Fruit fly (Drosophila melanogaster) whole organism, wandering third instar larva: ENCODE results near the gene CG46316.
A peak's percentile ranks its signal among the peaks of the same experiment; 100 is the strongest.

Source experiments
- Abd-B ChIP-seq: fragments of >200 bp; optimal IDR thresholded peaks from 2 replicates; lab custom pipeline; 2017; ENCODE audit warnings: missing biosample characterization, missing genetic modification characterization
- CG32264 ChIP-seq: fragments of 200-800 bp; sonication (Bioruptor generic); optimal IDR thresholded peaks from 2 replicates; lab custom pipeline; 2016; ENCODE audit warnings: missing biosample characterization, missing genetic modification characterization
- CrebA ChIP-seq: fragments of 200-800 bp; sonication (Bioruptor generic); optimal IDR thresholded peaks from 2 replicates; lab custom pipeline; 2016; ENCODE audit warnings: missing biosample characterization, mild to moderate bottlenecking, missing genetic modification characterization, borderline replicate concordance
- Dfd ChIP-seq: fragments of >200 bp; optimal IDR thresholded peaks from 2 replicates; lab custom pipeline; 2017; ENCODE audit warnings: missing biosample characterization, missing genetic modification characterization
- Dif ChIP-seq: fragments of 200-275, 200-300 bp; sonication (Bioruptor generic); optimal IDR thresholded peaks from 2 replicates; lab custom pipeline; 2018; ENCODE audit warnings: missing biosample characterization, missing genetic modification characterization; ENCODE audit not compliant: partially characterized antibody
- GATAd ChIP-seq: sonication (Bioruptor generic); optimal IDR thresholded peaks from 2 replicates; lab custom pipeline; 2016; ENCODE audit warnings: missing biosample characterization, missing genetic modification characterization
- HLH106 ChIP-seq: fragments of 200-800 bp; optimal IDR thresholded peaks from 3 replicates; lab custom pipeline; 2019; ENCODE audit warnings: missing biosample characterization, mild to moderate bottlenecking, missing genetic modification characterization, moderate library complexity
- Hnf4 ChIP-seq: fragments of 200-800 bp; sonication (Bioruptor generic); optimal IDR thresholded peaks from 2 replicates; lab custom pipeline; 2016; ENCODE audit warnings: missing biosample characterization, mild to moderate bottlenecking, missing genetic modification characterization
- Hr78 ChIP-seq: fragments of >200 bp; optimal IDR thresholded peaks from 2 replicates; lab custom pipeline; 2017; ENCODE audit warnings: missing biosample characterization, missing genetic modification characterization
- Hr83 ChIP-seq: fragments of 200-300 bp; sonication (Bioruptor generic); optimal IDR thresholded peaks from 2 replicates; lab custom pipeline; 2016; ENCODE audit warnings: missing biosample characterization, mild to moderate bottlenecking, missing genetic modification characterization, moderate library complexity; ENCODE audit not compliant: poor library complexity, severe bottlenecking
- N ChIP-seq: fragments of >200 bp; optimal IDR thresholded peaks from 2 replicates; lab custom pipeline; 2018; ENCODE audit warnings: missing biosample characterization, missing external identifiers, missing genetic modification characterization
- OdsH ChIP-seq: fragments of 200-800 bp; sonication (Bioruptor generic); optimal IDR thresholded peaks from 2 replicates; lab custom pipeline; 2016; ENCODE audit warnings: missing biosample characterization, mild to moderate bottlenecking, missing genetic modification characterization
- Rel ChIP-seq, 2 experiments: fragments of 200-800 bp; sonication (Bioruptor generic) in 1 of 2; optimal IDR thresholded peaks; 2 replicates in 1 of 2; 3 replicates in 1 of 2; lab custom pipeline; 2016 to 2019; ENCODE audit warnings: mild to moderate bottlenecking in 2 of 2, missing biosample characterization in 2 of 2, missing genetic modification characterization in 2 of 2, moderate library complexity in 1 of 2
- Sp1 ChIP-seq: fragments of 200-800 bp; sonication (Bioruptor generic); optimal IDR thresholded peaks from 3 replicates; lab custom pipeline; 2019; ENCODE audit warnings: missing biosample characterization, mild to moderate bottlenecking, missing genetic modification characterization, moderate library complexity
- Vsx2 ChIP-seq: fragments of 200-300, 225-300 bp; sonication (Bioruptor generic); optimal IDR thresholded peaks from 2 replicates; lab custom pipeline; 2018; ENCODE audit warnings: missing biosample characterization, missing genetic modification characterization; ENCODE audit not compliant: partially characterized antibody
- br ChIP-seq: fragments of 200-800 bp; sonication (Bioruptor generic); optimal IDR thresholded peaks from 2 replicates; lab custom pipeline; 2016; ENCODE audit warnings: missing biosample characterization, missing genetic modification characterization
- brk ChIP-seq: fragments of 200-800 bp; sonication (Bioruptor generic); optimal IDR thresholded peaks from 2 replicates; lab custom pipeline; 2016; ENCODE audit warnings: missing biosample characterization, mild to moderate bottlenecking, missing genetic modification characterization
- dl ChIP-seq, 2 experiments: fragments of 175-275, 200-275 bp in 1 of 2; fragments of 200-275 bp in 1 of 2; sonication (Bioruptor generic); optimal IDR thresholded peaks; lab custom pipeline; 2018; ENCODE audit warnings: mild to moderate bottlenecking in 2 of 2, missing biosample characterization in 2 of 2, missing genetic modification characterization in 2 of 2, moderate library complexity in 2 of 2; ENCODE audit not compliant: partially characterized antibody in 2 of 2, insufficient read depth in 1 of 2
- dmrt93B ChIP-seq: fragments of 200-800 bp; sonication (Bioruptor generic); optimal IDR thresholded peaks from 2 replicates; lab custom pipeline; 2018; ENCODE audit warnings: missing biosample characterization, mild to moderate bottlenecking, missing genetic modification characterization
- ey ChIP-seq: fragments of 200-800 bp; sonication (Bioruptor generic); optimal IDR thresholded peaks from 2 replicates; lab custom pipeline; 2016; ENCODE audit warnings: missing biosample characterization, missing genetic modification characterization
- fru ChIP-seq: fragments of 200-800 bp; sonication (Bioruptor generic); optimal IDR thresholded peaks from 3 replicates; lab custom pipeline; 2016; ENCODE audit warnings: missing biosample characterization, mild to moderate bottlenecking, missing genetic modification characterization
- jim ChIP-seq: fragments of 175-275, 200-325 bp; sonication (Bioruptor generic); optimal IDR thresholded peaks from 2 replicates; lab custom pipeline; 2016; ENCODE audit warnings: missing biosample characterization, mild to moderate bottlenecking, missing genetic modification characterization
- lola ChIP-seq: fragments of >200 bp; optimal IDR thresholded peaks from 2 replicates; lab custom pipeline; 2017; ENCODE audit warnings: missing biosample characterization, missing genetic modification characterization
- psq ChIP-seq: fragments of 200-800 bp; sonication (Bioruptor generic); optimal IDR thresholded peaks from 3 replicates; lab custom pipeline; 2017; ENCODE audit warnings: missing biosample characterization, mild to moderate bottlenecking, missing genetic modification characterization, moderate library complexity
- rgr ChIP-seq: fragments of 200-800 bp; sonication (Bioruptor generic); optimal IDR thresholded peaks from 3 replicates; lab custom pipeline; 2016; ENCODE audit warnings: missing biosample characterization, mild to moderate bottlenecking, missing genetic modification characterization
- sage ChIP-seq: fragments of 200-800 bp; sonication (Bioruptor generic); optimal IDR thresholded peaks from 2 replicates; lab custom pipeline; 2016; ENCODE audit warnings: missing biosample characterization, mild to moderate bottlenecking, missing genetic modification characterization
- tai ChIP-seq: sonication (Bioruptor generic); optimal IDR thresholded peaks from 2 replicates; lab custom pipeline; 2016; ENCODE audit warnings: missing biosample characterization, missing genetic modification characterization
- usp ChIP-seq: fragments of >200 bp; optimal IDR thresholded peaks from 2 replicates; lab custom pipeline; 2017; ENCODE audit warnings: missing biosample characterization, missing genetic modification characterization

CG46316 gene

DNA sequence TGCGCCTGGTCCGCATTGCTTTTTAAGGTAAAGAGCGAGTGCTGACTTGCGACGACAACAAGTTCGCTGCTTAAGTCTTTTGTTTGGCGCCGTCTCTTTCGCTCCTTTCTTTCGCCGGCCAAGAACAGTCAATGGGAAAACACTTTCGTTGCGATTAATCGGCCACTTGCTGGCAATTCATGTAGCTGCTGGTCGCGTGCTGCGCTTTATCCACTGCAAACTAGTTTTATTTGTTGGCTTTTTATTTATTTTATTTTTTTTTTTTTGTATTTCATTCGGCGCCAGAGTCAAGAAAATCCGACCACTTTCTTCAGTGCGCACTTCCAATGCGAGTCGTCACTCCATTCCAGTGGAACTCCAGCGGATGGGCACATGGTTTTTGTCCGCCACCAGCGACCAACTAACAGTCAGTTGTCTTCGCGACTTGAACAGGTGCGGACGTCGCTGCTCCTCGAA is at the start of gene CG46316, which contains the start of gene CG13627:
TSS of gene CG46316 (plus strand) at position 406 of the 456 bp plus-strand sequence.
TSS of gene CG13627 (plus strand) at position 406 of the 456 bp plus-strand sequence.
- peak; percentile 15 for TF ChIP-seq psq (GFP tag; lab: Kevin White, UChicago)
- no peak for TF ChIP-seq dmrt93B (GFP tag; lab: Kevin White, UChicago)

DNA sequence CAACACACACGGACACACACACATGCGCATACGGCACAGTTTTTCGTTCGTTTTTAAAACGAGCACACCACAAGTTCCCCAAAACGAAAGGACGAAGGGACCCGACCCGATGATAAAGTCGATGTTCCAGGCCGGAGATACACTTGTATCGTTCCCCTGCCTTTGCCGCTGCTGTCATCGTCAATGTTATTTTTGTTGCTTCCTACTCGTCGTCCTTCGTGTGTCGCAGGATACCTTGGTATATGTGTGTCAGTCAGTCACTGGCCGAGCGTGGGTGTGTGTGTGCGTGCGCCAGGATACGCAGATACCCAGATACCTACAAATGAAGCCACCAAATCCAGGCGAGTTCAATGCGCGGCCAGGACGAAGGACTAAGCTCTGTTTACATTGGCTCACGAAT is 49.5 kb upstream of the CG46316 start:
- no peak for TF ChIP-seq Abd-B (GFP tag; lab: Kevin White, UChicago)
- TF ChIP-seq br: no peak
- no peak for TF ChIP-seq Vsx2 (GFP tag; lab: Kevin White, UChicago)
- TF ChIP-seq Rel (GFP tag; optimal IDR thresholded peaks at IDR 0.05; lab: Kevin White, UChicago): no peak
- TF ChIP-seq Rel (tag; optimal IDR thresholded peaks at IDR 0.05; lab: Kevin White, UChicago): no peak
- TF ChIP-seq rgr (GFP tag; lab: Kevin White, UChicago): no peak
- TF ChIP-seq Hr78 (GFP tag; lab: Kevin White, UChicago): no peak
- TF ChIP-seq Hnf4 (GFP tag; lab: Kevin White, UChicago): no peak
- no peak for TF ChIP-seq OdsH (GFP tag; lab: Kevin White, UChicago)
- no peak for TF ChIP-seq dl (GFP tag; optimal IDR thresholded peaks at IDR 0.05; lab: Kevin White, UChicago; ENCODE audit: insufficient read depth in 1 of 2, partially characterized antibody in 2 of 2)
- TF ChIP-seq Dfd (GFP tag; lab: Kevin White, UChicago): no peak
- no peak for TF ChIP-seq brk (GFP tag; lab: Kevin White, UChicago)
- TF ChIP-seq Hr83 (GFP tag; lab: Kevin White, UChicago): no peak
- TF ChIP-seq ey (GFP tag; lab: Kevin White, UChicago): no peak
- no peak for TF ChIP-seq dmrt93B (GFP tag; lab: Kevin White, UChicago)

DNA sequence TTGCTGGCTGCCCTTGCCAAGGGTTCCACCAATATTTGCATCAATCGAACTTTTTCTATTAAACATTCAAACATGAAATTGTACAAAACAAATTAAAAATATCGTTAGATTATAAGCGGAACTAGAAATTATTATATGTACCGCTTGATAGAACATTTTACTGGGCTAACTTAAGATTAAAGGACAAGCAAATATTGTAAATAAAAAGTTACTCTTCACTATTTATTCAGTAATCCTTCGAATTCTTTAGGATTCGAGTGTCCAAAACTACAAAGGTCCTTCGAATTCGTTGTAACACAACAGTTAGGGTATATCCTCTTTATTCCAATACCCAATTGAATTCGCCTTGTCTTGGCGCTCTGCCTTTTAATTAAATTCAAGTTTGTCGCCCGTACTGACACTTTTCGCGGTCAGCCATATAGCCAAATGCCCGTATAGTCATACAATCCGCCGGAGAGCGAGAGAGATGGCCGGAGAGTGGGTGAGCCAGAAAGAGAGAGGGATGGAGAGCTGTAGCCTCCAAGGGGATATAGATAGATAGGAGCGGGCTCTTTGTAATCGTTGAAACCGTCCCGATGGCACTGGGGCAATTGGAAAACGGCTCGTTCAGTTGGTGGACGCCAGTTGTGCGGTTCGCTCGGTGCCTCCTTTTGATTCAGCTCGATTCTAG is 44.9 kb upstream of the CG46316 start:
- TF ChIP-seq HLH106 (peak; percentile 18), Dif (GFP tag; lab: Kevin White, UChicago) (no peak), Abd-B (GFP tag; lab: Kevin White, UChicago) (no peak)
- TF ChIP-seq, all 38 proteins: peak for 1

DNA sequence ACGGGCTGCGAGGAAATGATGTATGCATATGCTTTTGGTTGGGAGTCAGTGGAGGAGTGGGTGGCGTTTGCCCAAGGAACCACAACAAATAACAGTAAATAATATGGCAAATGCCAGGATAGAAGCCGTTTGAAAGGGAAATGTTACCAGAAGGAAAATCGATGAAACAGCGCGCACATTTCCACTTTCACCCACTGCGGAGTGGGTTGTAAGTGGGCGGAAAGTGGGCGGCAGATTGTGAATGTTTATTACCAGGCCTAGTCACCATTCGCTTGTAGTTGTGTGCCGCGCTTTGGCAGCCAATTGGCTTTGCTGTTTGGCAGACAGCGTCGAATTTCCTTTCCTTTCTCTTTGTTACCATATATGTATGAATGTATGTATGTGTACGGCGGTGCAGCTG is 40.9 kb upstream of the CG46316 start:
- TF ChIP-seq Hr83 (GFP tag; lab: Kevin White, UChicago) (no peak), Rel (GFP tag; optimal IDR thresholded peaks at IDR 0.05; lab: Kevin White, UChicago) (no peak), Rel (tag; optimal IDR thresholded peaks at IDR 0.05; lab: Kevin White, UChicago) (no peak), Vsx2 (GFP tag; lab: Kevin White, UChicago) (no peak), Dif (GFP tag; lab: Kevin White, UChicago) (no peak), fru (no peak), Sp1 (no peak), tai (GFP tag; lab: Kevin White, UChicago) (no peak), lola (no peak), CG32264 (GFP tag; lab: Kevin White, UChicago) (no peak), Dfd (GFP tag; lab: Kevin White, UChicago) (no peak)

DNA sequence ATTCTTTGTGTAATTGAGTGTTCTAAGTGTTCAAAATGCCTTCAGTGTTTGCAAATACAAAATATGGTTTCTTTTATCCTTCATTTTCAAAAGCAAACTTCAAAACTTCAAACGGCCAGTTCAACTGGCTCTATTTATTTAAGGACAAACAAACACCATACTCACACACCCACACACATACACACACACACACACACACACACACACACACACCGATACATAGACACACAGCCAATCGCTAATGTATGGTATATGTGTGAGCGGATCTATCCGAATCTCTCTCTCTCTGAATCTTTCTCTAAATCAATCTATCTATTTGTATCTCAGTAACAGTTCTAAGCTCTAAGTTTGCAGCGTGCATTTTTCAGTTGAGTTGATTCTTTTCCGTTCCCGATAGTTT is 19.7 kb upstream of the CG46316 start:
- no peak for TF ChIP-seq CrebA (GFP tag; lab: Kevin White, UChicago)
- peak; percentile 82 for TF ChIP-seq Dfd (GFP tag; lab: Kevin White, UChicago)
- no peak for TF ChIP-seq sage (GFP tag; lab: Kevin White, UChicago)
- no peak for TF ChIP-seq GATAd (GFP tag; lab: Kevin White, UChicago)
- TF ChIP-seq brk (GFP tag; lab: Kevin White, UChicago): no peak
- TF ChIP-seq, all 38 proteins: peak for 1

DNA sequence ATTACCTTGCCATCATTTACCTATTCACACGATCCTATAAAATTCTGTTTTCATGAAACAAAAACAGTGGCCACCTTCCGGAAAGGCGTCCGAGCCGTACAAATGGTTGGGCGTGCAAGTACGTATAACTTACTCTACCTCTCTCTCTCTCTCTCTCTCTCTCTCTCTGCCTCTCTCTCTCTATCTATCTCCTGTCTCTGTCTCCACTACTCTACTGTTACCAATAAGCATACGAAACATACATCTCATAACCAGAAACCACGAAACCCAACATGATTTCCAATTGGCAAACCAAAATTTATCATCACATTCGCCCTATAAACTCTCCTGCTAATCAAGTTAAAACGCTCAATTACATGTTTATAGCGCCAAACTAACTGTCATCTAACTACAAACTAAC is 13.3 kb upstream of the CG46316 start:
- TF ChIP-seq br (no peak), psq (GFP tag; lab: Kevin White, UChicago) (no peak), jim (GFP tag; lab: Kevin White, UChicago) (no peak), HLH106 (no peak), tai (GFP tag; lab: Kevin White, UChicago) (no peak), fru (no peak), N (GFP tag; lab: Kevin White, UChicago) (no peak), usp (GFP tag; lab: Kevin White, UChicago) (no peak)
